Fruit fly (Drosophila melanogaster) whole organism, embryonic: ENCODE measurements around the gene CG9316.

Source experiments
- Atf-2 ChIP-seq: fragments of 200-800 bp; sonication (Bioruptor generic); optimal IDR thresholded peaks from 2 replicates; lab custom pipeline; 2016; ENCODE audit warnings: missing biosample characterization, missing genetic modification characterization
- B-H1 ChIP-seq: fragments of 200-800 bp; sonication (Bioruptor generic); IDR thresholded peaks from 3 replicates; pipeline ENCODE4 v1.3.6; 2022; ENCODE audit warnings: missing biosample characterization, missing genetic modification characterization
- CG11085 ChIP-seq: fragments of 200-800 bp; sonication (Bioruptor generic); IDR thresholded peaks from 2 replicates; pipeline ENCODE4 v1.3.6; 2022; ENCODE audit warnings: missing biosample characterization, missing genetic modification characterization
- CG13287 ChIP-seq: fragments of 200-800 bp; sonication (Bioruptor generic); IDR thresholded peaks from 2 replicates; pipeline ENCODE4 v1.3.6; 2022; ENCODE audit warnings: missing biosample characterization, missing genetic modification characterization; ENCODE audit not compliant: partially characterized antibody
- CG13894 ChIP-seq: fragments of 200-800 bp; sonication (Bioruptor generic); optimal IDR thresholded peaks from 3 replicates; lab custom pipeline; 2018; ENCODE audit warnings: missing biosample characterization, mild to moderate bottlenecking, missing genetic modification characterization, moderate library complexity
- CG15011 ChIP-seq: fragments of 200-800 bp; sonication (Bioruptor generic); optimal IDR thresholded peaks from 3 replicates; lab custom pipeline; 2018; ENCODE audit warnings: missing biosample characterization, mild to moderate bottlenecking, missing genetic modification characterization
- CG16813 ChIP-seq: fragments of 200-800 bp; sonication (Bioruptor generic); IDR thresholded peaks from 3 replicates; pipeline ENCODE4 v1.3.6; 2022; ENCODE audit warnings: missing biosample characterization, missing genetic modification characterization; ENCODE audit not compliant: partially characterized antibody
- CG17186 ChIP-seq: fragments of 200-800 bp; sonication (Bioruptor generic); optimal IDR thresholded peaks from 3 replicates; lab custom pipeline; 2017; ENCODE audit warnings: missing biosample characterization, missing genetic modification reagents, missing genetic modification characterization
- CG1792 ChIP-seq: fragments of 200-800 bp; sonication (Bioruptor generic); optimal IDR thresholded peaks from 2 replicates; lab custom pipeline; 2016; ENCODE audit warnings: missing biosample characterization, missing genetic modification characterization
- CG1832 ChIP-seq: fragments of 200-800 bp; sonication (Bioruptor generic); optimal IDR thresholded peaks from 2 replicates; lab custom pipeline; 2017; ENCODE audit warnings: missing biosample characterization, mild to moderate bottlenecking, missing genetic modification characterization, inconsistent platforms
- CG2875 ChIP-seq: fragments of 200-800 bp; sonication (Bioruptor generic); optimal IDR thresholded peaks from 2 replicates; lab custom pipeline; 2017; ENCODE audit warnings: missing biosample characterization, mild to moderate bottlenecking, missing genetic modification characterization, missing genetic modification reagents
- CG3407 ChIP-seq: fragments of 200-800 bp; sonication (Bioruptor generic); optimal IDR thresholded peaks from 2 replicates; lab custom pipeline; 2018; ENCODE audit warnings: missing biosample characterization, mild to moderate bottlenecking, missing genetic modification characterization
- CG4617 ChIP-seq: fragments of 200-800 bp; sonication (Bioruptor generic); optimal IDR thresholded peaks from 3 replicates; lab custom pipeline; 2016; ENCODE audit warnings: missing biosample characterization, missing genetic modification characterization, borderline replicate concordance
- CG5245 ChIP-seq: fragments of 200-800 bp; sonication (Bioruptor generic); optimal IDR thresholded peaks from 3 replicates; lab custom pipeline; 2016; ENCODE audit warnings: missing biosample characterization, missing genetic modification characterization
- CG6854 ChIP-seq: fragments of 200-800 bp; sonication (Bioruptor generic); optimal IDR thresholded peaks from 3 replicates; lab custom pipeline; 2017; ENCODE audit warnings: missing biosample characterization, mild to moderate bottlenecking, missing genetic modification characterization
- CG7839 ChIP-seq: fragments of 200-800 bp; sonication (Bioruptor generic); optimal IDR thresholded peaks from 3 replicates; lab custom pipeline; 2018; ENCODE audit warnings: missing biosample characterization, mild to moderate bottlenecking, missing genetic modification characterization, moderate library complexity
- CG9876 ChIP-seq: fragments of 200-800 bp; sonication (Bioruptor generic); optimal IDR thresholded peaks from 2 replicates; lab custom pipeline; 2016; ENCODE audit warnings: missing biosample characterization, missing genetic modification characterization
- Dll ChIP-seq: fragments of 200-800 bp; sonication (Bioruptor generic); IDR thresholded peaks from 4 replicates; pipeline ENCODE4 v1.3.6; 2022; ENCODE audit warnings: missing biosample characterization, missing genetic modification characterization; ENCODE audit not compliant: partially characterized antibody
- Doc3 ChIP-seq: fragments of 200-800 bp; sonication (Bioruptor generic); IDR thresholded peaks from 3 replicates; pipeline ENCODE4 v1.3.6; 2022; ENCODE audit warnings: missing biosample characterization, missing genetic modification characterization; ENCODE audit not compliant: partially characterized antibody
- Gsc ChIP-seq: fragments of 200-800 bp; sonication (Bioruptor generic); IDR thresholded peaks from 2 replicates; pipeline ENCODE4 v1.3.6; 2022; ENCODE audit warnings: missing biosample characterization, missing genetic modification characterization
- H15 ChIP-seq: fragments of 200-800 bp; sonication (Bioruptor generic); IDR thresholded peaks from 3 replicates; pipeline ENCODE4 v1.3.6; 2022; ENCODE audit warnings: missing biosample characterization, missing genetic modification characterization
- HLH54F ChIP-seq: fragments of 200-800 bp; sonication (Bioruptor generic); optimal IDR thresholded peaks from 3 replicates; lab custom pipeline; 2016; ENCODE audit warnings: missing biosample characterization, missing genetic modification characterization
- HmgZ ChIP-seq: fragments of 200-800 bp; sonication (Bioruptor generic); optimal IDR thresholded peaks from 2 replicates; lab custom pipeline; 2018; ENCODE audit warnings: missing biosample characterization, mild to moderate bottlenecking, missing genetic modification characterization
- Hr51 ChIP-seq, 2 experiments: fragments of 200-800 bp; sonication (Bioruptor generic); optimal IDR thresholded peaks; 2 replicates in 1 of 2; 3 replicates in 1 of 2; lab custom pipeline; 2016 to 2018; ENCODE audit warnings: missing biosample characterization in 2 of 2, missing genetic modification characterization in 2 of 2, mild to moderate bottlenecking in 1 of 2, moderate library complexity in 1 of 2
- Jarid2 ChIP-seq: fragments of 200-800 bp; sonication (Bioruptor generic); optimal IDR thresholded peaks from 3 replicates; lab custom pipeline; 2017; ENCODE audit warnings: mild to moderate bottlenecking, missing biosample characterization, missing genetic modification reagents, missing genetic modification characterization
- Meics ChIP-seq: fragments of 200-800 bp; sonication (Bioruptor generic); optimal IDR thresholded peaks from 2 replicates; lab custom pipeline; 2017; ENCODE audit warnings: missing biosample characterization, mild to moderate bottlenecking, missing genetic modification characterization
- Ptx1 ChIP-seq: fragments of 200-800 bp; sonication (Bioruptor generic); IDR thresholded peaks from 2 replicates; pipeline ENCODE4 v1.3.6; 2022; ENCODE audit warnings: missing biosample characterization, missing genetic modification characterization
- Rfx ChIP-seq: fragments of 200-800 bp; sonication (Bioruptor generic); IDR thresholded peaks from 2 replicates; pipeline ENCODE4 v1.3.6; 2022; ENCODE audit warnings: missing biosample characterization, missing genetic modification characterization
- Scr ChIP-seq: fragments of 200-800 bp; sonication (Bioruptor generic); IDR thresholded peaks from 2 replicates; pipeline ENCODE4 v1.3.6; 2022; ENCODE audit warnings: missing biosample characterization, missing genetic modification characterization; ENCODE audit not compliant: partially characterized antibody
- Six4 ChIP-seq: fragments of 200-800 bp; sonication (Bioruptor generic); optimal IDR thresholded peaks from 2 replicates; lab custom pipeline; 2016; ENCODE audit warnings: missing biosample characterization, missing genetic modification characterization
- ab ChIP-seq: fragments of 200-800 bp; sonication (Bioruptor generic); optimal IDR thresholded peaks from 2 replicates; lab custom pipeline; 2016; ENCODE audit warnings: missing biosample characterization, missing genetic modification characterization
- ac ChIP-seq: fragments of 200-800 bp; sonication (Bioruptor generic); optimal IDR thresholded peaks from 3 replicates; lab custom pipeline; 2017; ENCODE audit warnings: missing biosample characterization, mild to moderate bottlenecking, missing genetic modification characterization
- bigmax ChIP-seq: fragments of 200-800 bp; sonication (Bioruptor generic); optimal IDR thresholded peaks from 2 replicates; lab custom pipeline; 2018; ENCODE audit warnings: missing biosample characterization, mild to moderate bottlenecking, missing genetic modification characterization
- chinmo ChIP-seq: fragments of 200-800 bp; sonication (Bioruptor generic); IDR thresholded peaks from 4 replicates; pipeline ENCODE4 v1.3.6; 2022; ENCODE audit warnings: missing biosample characterization, missing genetic modification characterization; ENCODE audit not compliant: partially characterized antibody
- dmrt99B ChIP-seq: fragments of 200-800 bp; sonication (Bioruptor generic); optimal IDR thresholded peaks from 2 replicates; lab custom pipeline; 2018; ENCODE audit warnings: missing biosample characterization, mild to moderate bottlenecking, missing genetic modification characterization, moderate library complexity
- fd64A ChIP-seq: fragments of 200-800 bp; sonication (Bioruptor generic); optimal IDR thresholded peaks from 3 replicates; lab custom pipeline; 2018; ENCODE audit warnings: missing biosample characterization, mild to moderate bottlenecking, missing genetic modification characterization
- ftz-f1 ChIP-seq: fragments of 200-800 bp; sonication (Bioruptor generic); optimal IDR thresholded peaks from 2 replicates; lab custom pipeline; 2016; ENCODE audit warnings: missing biosample characterization, missing genetic modification characterization
- gcm ChIP-seq: fragments of 200-800 bp; sonication (Bioruptor generic); optimal IDR thresholded peaks from 2 replicates; lab custom pipeline; 2019; ENCODE audit warnings: missing biosample characterization, mild to moderate bottlenecking, missing genetic modification characterization, moderate library complexity
- ham ChIP-seq: fragments of 200-800 bp; sonication (Bioruptor generic); IDR thresholded peaks from 2 replicates; pipeline ENCODE4 v1.3.6; 2022; ENCODE audit warnings: missing biosample characterization, missing genetic modification characterization
- hbn ChIP-seq: fragments of 200-800 bp; sonication (Bioruptor generic); IDR thresholded peaks from 2 replicates; pipeline ENCODE4 v1.3.6; 2022; ENCODE audit warnings: missing biosample characterization, missing genetic modification characterization; ENCODE audit not compliant: partially characterized antibody
- ind ChIP-seq: fragments of 200-800 bp; sonication (Bioruptor generic); optimal IDR thresholded peaks from 3 replicates; lab custom pipeline; 2016; ENCODE audit warnings: missing biosample characterization, missing genetic modification characterization
- kni ChIP-seq: fragments of 200-800 bp; sonication (Bioruptor generic); optimal IDR thresholded peaks from 3 replicates; lab custom pipeline; 2017; ENCODE audit warnings: mild to moderate bottlenecking, missing biosample characterization, missing genetic modification reagents, missing genetic modification characterization
- nom ChIP-seq: fragments of 200-800 bp; sonication (Bioruptor generic); optimal IDR thresholded peaks from 2 replicates; lab custom pipeline; 2017; ENCODE audit warnings: missing biosample characterization, missing genetic modification characterization, mild to moderate bottlenecking, moderate library complexity, missing genetic modification reagents
- otp ChIP-seq: fragments of 200-800 bp; sonication (Bioruptor generic); IDR thresholded peaks from 3 replicates; pipeline ENCODE4, ENCODE4 v1.3.6; 2022; ENCODE audit warnings: missing biosample characterization, missing genetic modification characterization
- p53 ChIP-seq: fragments of 200-800 bp; sonication (Bioruptor generic); optimal IDR thresholded peaks from 2 replicates; lab custom pipeline; 2016; ENCODE audit warnings: missing biosample characterization, missing genetic modification characterization
- pho ChIP-seq: fragments of 200-800 bp; sonication (Bioruptor generic); optimal IDR thresholded peaks from 2 replicates; lab custom pipeline; 2016; ENCODE audit warnings: missing biosample characterization, missing genetic modification characterization
- rib ChIP-seq: fragments of 200-800 bp; sonication (Bioruptor generic); IDR thresholded peaks from 2 replicates; pipeline ENCODE4 v1.3.6; 2022; ENCODE audit warnings: missing biosample characterization, missing genetic modification characterization
- unc-4 ChIP-seq: fragments of 200-800 bp; sonication (Bioruptor generic); IDR thresholded peaks from 2 replicates; pipeline ENCODE4 v1.3.6; 2022; ENCODE audit warnings: missing biosample characterization, missing genetic modification characterization; ENCODE audit not compliant: partially characterized antibody
- zen ChIP-seq: fragments of 200-800 bp; sonication (Bioruptor generic); optimal IDR thresholded peaks from 3 replicates; lab custom pipeline; 2018; ENCODE audit warnings: missing biosample characterization, mild to moderate bottlenecking, missing genetic modification characterization, moderate library complexity

CG9316 gene

dm6 chr2L:20759809-20760485, 33.6 kb upstream of the CG9316 start (continued):
- TF ChIP-seq CG11085 (no peak), HLH54F (GFP tag; lab: Kevin White, UChicago) (no peak), hbn (GFP tag; lab: Robert Waterston, UW) (no peak), CG17186 (no peak), rib (no peak), CG2875 (GFP tag; lab: Kevin White, UChicago) (no peak), Hr51 (GFP tag; optimal IDR thresholded peaks at IDR 0.05; lab: Kevin White, UChicago) (peak in 1 of 2 experiments; percentile 67), CG5245 (GFP tag; lab: Kevin White, UChicago) (no peak), CG13894 (tag; lab: Kevin White, UChicago) (no peak), Gsc (GFP tag; lab: Robert Waterston, UW) (no peak), fd64A (GFP tag; lab: Kevin White, UChicago) (peak; percentile 55), CG4617 (GFP tag; lab: Kevin White, UChicago) (no peak), chinmo (no peak), Ptx1 (GFP tag; lab: Robert Waterston, UW) (peak; percentile 58), dmrt99B (tag; lab: Kevin White, UChicago) (peak; percentile 75), Dll (no peak), ac (GFP tag; lab: Kevin White, UChicago) (no peak), otp (GFP tag; lab: Robert Waterston, UW) (0 out of 3 replicates have a peak, but pooled peaks have one; percentile 44), zen (tag; lab: Kevin White, UChicago) (no peak), CG9876 (GFP tag; lab: Kevin White, UChicago) (no peak), Jarid2 (GFP tag; lab: Kevin White, UChicago) (no peak), Rfx (GFP tag; lab: Robert Waterston, UW) (peak; percentile 50), ab (GFP tag; lab: Kevin White, UChicago) (no peak), p53 (GFP tag; lab: Kevin White, UChicago) (no peak), Scr (GFP tag; lab: Robert Waterston, UW) (no peak), CG13287 (GFP tag; lab: Robert Waterston, UW) (no peak), ftz-f1 (GFP tag; lab: Kevin White, UChicago) (no peak), CG3407 (GFP tag; lab: Kevin White, UChicago) (peak; percentile 7), pho (GFP tag; lab: Kevin White, UChicago) (peak; percentile 23), Doc3 (GFP tag; lab: Robert Waterston, UW) (no peak), bigmax (no peak), ind (GFP tag; lab: Kevin White, UChicago) (peak; percentile 26), CG1792 (GFP tag; lab: Kevin White, UChicago) (no peak), B-H1 (GFP tag; lab: Robert Waterston, UW) (no peak), HmgZ (tag; lab: Kevin White, UChicago) (no peak), CG6854 (GFP tag; lab: Kevin White, UChicago) (no peak), ham (GFP tag; lab: Robert Waterston, UW) (no peak), unc-4 (no peak), CG1832 (GFP tag; lab: Kevin White, UChicago) (no peak), CG15011 (GFP tag; lab: Kevin White, UChicago) (no peak), gcm (GFP tag; lab: Kevin White, UChicago) (no peak), Meics (peak; percentile 29), CG16813 (no peak), CG7839 (tag; lab: Kevin White, UChicago) (peak; percentile 78), nom (GFP tag; lab: Kevin White, UChicago) (no peak), H15 (GFP tag; lab: Robert Waterston, UW) (0 out of 3 replicates have a peak, but pooled peaks have one; percentile 28), kni (no peak), Six4 (GFP tag; lab: Kevin White, UChicago) (no peak), Atf-2 (no peak)
